Fruit fly (Drosophila melanogaster) whole organism, embryonic: Measurements from ENCODE around the gene Idh3b.

ENCODE experiments used
- ATbp ChIP-seq: fragments of 200-800 bp; sonication (Bioruptor generic); optimal IDR thresholded peaks from 2 replicates; lab custom pipeline; 2017; ENCODE audit warnings: missing biosample characterization, mild to moderate bottlenecking, missing genetic modification characterization, missing genetic modification reagents
- Ada2b ChIP-seq: fragments of 200-800 bp; sonication (Bioruptor generic); IDR thresholded peaks from 2 replicates; pipeline ENCODE4 v1.3.6; 2022; ENCODE audit warnings: missing biosample characterization, missing genetic modification characterization
- Awh ChIP-seq: fragments of 200-800 bp; sonication (Bioruptor generic); IDR thresholded peaks from 2 replicates; pipeline ENCODE4, ENCODE4 v1.3.6; 2022; ENCODE audit warnings: missing biosample characterization, missing genetic modification characterization
- CG11696 ChIP-seq: fragments of 200-800 bp; sonication (Bioruptor generic); IDR thresholded peaks from 2 replicates; pipeline ENCODE4 v1.3.6; 2022; ENCODE audit warnings: missing biosample characterization, missing genetic modification characterization
- CG12744 ChIP-seq: fragments of 200-800 bp; sonication (Bioruptor generic); optimal IDR thresholded peaks from 2 replicates; lab custom pipeline; 2016; ENCODE audit warnings: missing biosample characterization, missing genetic modification characterization
- CG13624 ChIP-seq: fragments of 200-800 bp; sonication (Bioruptor generic); optimal IDR thresholded peaks from 2 replicates; lab custom pipeline; 2016; ENCODE audit warnings: missing biosample characterization, missing genetic modification characterization
- CG14014 ChIP-seq: fragments of 200-800 bp; sonication (Bioruptor generic); IDR thresholded peaks from 2 replicates; pipeline ENCODE4 v1.3.6; 2022; ENCODE audit warnings: missing biosample characterization, missing genetic modification characterization
- CG14050 ChIP-seq: fragments of 200-800 bp; sonication (Bioruptor generic); IDR thresholded peaks from 3 replicates; pipeline ENCODE4 v1.3.6; 2022; ENCODE audit warnings: missing biosample characterization, missing genetic modification characterization
- CG14441 ChIP-seq: fragments of 200-800 bp; sonication (Bioruptor generic); IDR thresholded peaks from 2 replicates; pipeline ENCODE4 v1.3.6; 2022; ENCODE audit warnings: missing biosample characterization, missing genetic modification characterization
- CG14965 ChIP-seq: fragments of 200-800 bp; sonication (Bioruptor generic); optimal IDR thresholded peaks from 2 replicates; lab custom pipeline; 2016; ENCODE audit warnings: missing biosample characterization, missing genetic modification characterization, borderline replicate concordance
- CG15269 ChIP-seq: fragments of 200-800 bp; sonication (Bioruptor generic); optimal IDR thresholded peaks from 2 replicates; lab custom pipeline; 2018; ENCODE audit warnings: missing biosample characterization, mild to moderate bottlenecking, missing genetic modification characterization, moderate library complexity
- CG2889 ChIP-seq: fragments of 200-800 bp; sonication (Bioruptor generic); IDR thresholded peaks from 3 replicates; pipeline ENCODE4 v1.3.6; 2022; ENCODE audit warnings: missing biosample characterization, missing genetic modification characterization
- CG3838 ChIP-seq: fragments of 200-800 bp; sonication (Bioruptor generic); optimal IDR thresholded peaks from 3 replicates; lab custom pipeline; 2016; ENCODE audit warnings: missing biosample characterization, missing genetic modification characterization
- CG3847 ChIP-seq: fragments of 200-800 bp; sonication (Bioruptor generic); IDR thresholded peaks from 2 replicates; pipeline ENCODE4 v1.3.6; 2022; ENCODE audit warnings: missing biosample characterization, missing genetic modification characterization
- CG43689 ChIP-seq: fragments of 200-800 bp; sonication (Bioruptor generic); IDR thresholded peaks from 2 replicates; pipeline ENCODE4 v1.3.6; 2022; ENCODE audit warnings: missing biosample characterization, missing genetic modification characterization
- CG4404 ChIP-seq: fragments of 200-800 bp; sonication (Bioruptor generic); IDR thresholded peaks from 2 replicates; pipeline ENCODE4 v1.3.6; 2022; ENCODE audit warnings: missing biosample characterization, missing genetic modification characterization
- CG4617 ChIP-seq: fragments of 200-800 bp; sonication (Bioruptor generic); optimal IDR thresholded peaks from 3 replicates; lab custom pipeline; 2016; ENCODE audit warnings: missing biosample characterization, missing genetic modification characterization, borderline replicate concordance
- CG6683 ChIP-seq: fragments of 200-800 bp; sonication (Bioruptor generic); optimal IDR thresholded peaks from 2 replicates; lab custom pipeline; 2017; ENCODE audit warnings: missing biosample characterization, mild to moderate bottlenecking, missing genetic modification characterization, missing genetic modification reagents
- Chrac-16 ChIP-seq: fragments of 200-800 bp; sonication (Bioruptor generic); optimal IDR thresholded peaks from 3 replicates; lab custom pipeline; 2016; ENCODE audit warnings: missing biosample characterization, missing genetic modification characterization
- CrebB ChIP-seq: fragments of 200-800 bp; sonication (Bioruptor generic); optimal IDR thresholded peaks from 3 replicates; lab custom pipeline; 2018; ENCODE audit warnings: missing biosample characterization, mild to moderate bottlenecking, missing genetic modification characterization
- D19B ChIP-seq: fragments of 200-800 bp; sonication (Bioruptor generic); optimal IDR thresholded peaks from 2 replicates; lab custom pipeline; 2017; ENCODE audit warnings: missing biosample characterization, mild to moderate bottlenecking, missing genetic modification characterization
- Dfd ChIP-seq, 2 experiments: fragments of >200 bp; optimal IDR thresholded peaks; 2 replicates each; lab custom pipeline; 2017; ENCODE audit warnings: missing biosample characterization in 2 of 2, missing genetic modification characterization in 2 of 2
- Dip2 ChIP-seq: fragments of 200-800 bp; sonication (Bioruptor generic); IDR thresholded peaks from 2 replicates; pipeline ENCODE4 v1.3.6; 2022; ENCODE audit warnings: missing biosample characterization, missing genetic modification characterization
- Drgx ChIP-seq: fragments of 200-800 bp; sonication (Bioruptor generic); IDR thresholded peaks from 2 replicates; pipeline ENCODE4 v1.3.6; 2022; ENCODE audit warnings: missing biosample characterization, missing genetic modification characterization
- Ets65A ChIP-seq: fragments of 200-800 bp; sonication (Bioruptor generic); peaks from one replicate; lab custom pipeline; 2016; ENCODE audit warnings: missing biosample characterization, missing genetic modification characterization
- Hand ChIP-seq: fragments of 200-800 bp; sonication (Bioruptor generic); optimal IDR thresholded peaks from 2 replicates; lab custom pipeline; 2017; ENCODE audit warnings: mild to moderate bottlenecking, missing biosample characterization, missing genetic modification reagents, missing genetic modification characterization
- Hr51 ChIP-seq, 2 experiments: fragments of 200-800 bp; sonication (Bioruptor generic); optimal IDR thresholded peaks; 2 replicates in 1 of 2; 3 replicates in 1 of 2; lab custom pipeline; 2016 to 2018; ENCODE audit warnings: missing biosample characterization in 2 of 2, missing genetic modification characterization in 2 of 2, mild to moderate bottlenecking in 1 of 2, moderate library complexity in 1 of 2
- Jarid2 ChIP-seq: fragments of 200-800 bp; sonication (Bioruptor generic); optimal IDR thresholded peaks from 3 replicates; lab custom pipeline; 2017; ENCODE audit warnings: mild to moderate bottlenecking, missing biosample characterization, missing genetic modification reagents, missing genetic modification characterization
- Max ChIP-seq: fragments of 200-800 bp; sonication (Bioruptor generic); optimal IDR thresholded peaks from 2 replicates; lab custom pipeline; 2016; ENCODE audit warnings: missing biosample characterization, mild to moderate bottlenecking, missing genetic modification characterization
- Mes4 ChIP-seq: fragments of 200-800 bp; sonication (Bioruptor generic); optimal IDR thresholded peaks from 2 replicates; lab custom pipeline; 2016; ENCODE audit warnings: missing biosample characterization, missing genetic modification characterization
- NC2α ChIP-seq: fragments of 200-800 bp; sonication (Bioruptor generic); optimal IDR thresholded peaks from 2 replicates; lab custom pipeline; 2016; ENCODE audit warnings: missing biosample characterization, missing genetic modification characterization
- Scr ChIP-seq: fragments of 200-800 bp; sonication (Bioruptor generic); IDR thresholded peaks from 2 replicates; pipeline ENCODE4 v1.3.6; 2022; ENCODE audit warnings: missing biosample characterization, missing genetic modification characterization; ENCODE audit not compliant: partially characterized antibody
- Sry-β ChIP-seq: fragments of 200-800 bp; sonication (Bioruptor generic); optimal IDR thresholded peaks from 2 replicates; lab custom pipeline; 2018; ENCODE audit warnings: missing biosample characterization, mild to moderate bottlenecking, missing genetic modification characterization, moderate library complexity
- YL-1 ChIP-seq: fragments of 200-800 bp; sonication (Bioruptor generic); optimal IDR thresholded peaks from 3 replicates; lab custom pipeline; 2017; ENCODE audit warnings: missing biosample characterization, mild to moderate bottlenecking, missing genetic modification characterization
- bcd ChIP-seq: fragments of 200-800 bp; sonication (Bioruptor generic); optimal IDR thresholded peaks from 2 replicates; lab custom pipeline; 2017; ENCODE audit warnings: missing biosample characterization, mild to moderate bottlenecking, missing genetic modification characterization
- chif ChIP-seq, 2 experiments: fragments of 200-800 bp; sonication (Bioruptor generic); optimal IDR thresholded peaks; 3 replicates each; lab custom pipeline; 2016; ENCODE audit warnings: missing biosample characterization in 2 of 2, missing genetic modification characterization in 2 of 2
- chm ChIP-seq: fragments of 200-800 bp; sonication (Bioruptor generic); IDR thresholded peaks from 2 replicates; pipeline ENCODE4 v1.3.6; 2022; ENCODE audit warnings: missing biosample characterization, missing genetic modification characterization
- ewg ChIP-seq: fragments of 200-800 bp; sonication (Bioruptor generic); optimal IDR thresholded peaks from 3 replicates; lab custom pipeline; 2017; ENCODE audit warnings: mild to moderate bottlenecking, missing biosample characterization, missing genetic modification reagents, missing genetic modification characterization
- fd3F ChIP-seq: fragments of 200-800 bp; sonication (Bioruptor generic); optimal IDR thresholded peaks from 2 replicates; lab custom pipeline; 2018; ENCODE audit warnings: missing biosample characterization, mild to moderate bottlenecking, missing genetic modification characterization, moderate library complexity
- ftz-f1 ChIP-seq: fragments of 200-800 bp; sonication (Bioruptor generic); optimal IDR thresholded peaks from 2 replicates; lab custom pipeline; 2016; ENCODE audit warnings: missing biosample characterization, missing genetic modification characterization
- hb ChIP-seq: fragments of 200-800 bp; sonication (Bioruptor generic); IDR thresholded peaks from 3 replicates; pipeline ENCODE4 v1.3.6; 2022; ENCODE audit warnings: missing biosample characterization, missing genetic modification characterization; ENCODE audit not compliant: partially characterized antibody
- insv ChIP-seq, 2 experiments: fragments of 200-800 bp; sonication (Bioruptor generic); optimal IDR thresholded peaks; 3 replicates each; lab custom pipeline; 2016 to 2018; ENCODE audit warnings: missing biosample characterization in 2 of 2, missing genetic modification characterization in 2 of 2
- otp ChIP-seq: fragments of 200-800 bp; sonication (Bioruptor generic); IDR thresholded peaks from 3 replicates; pipeline ENCODE4, ENCODE4 v1.3.6; 2022; ENCODE audit warnings: missing biosample characterization, missing genetic modification characterization
- psq ChIP-seq: fragments of 200-800 bp; sonication (Bioruptor generic); optimal IDR thresholded peaks from 2 replicates; lab custom pipeline; 2017; ENCODE audit warnings: missing biosample characterization, missing genetic modification characterization
- sisA ChIP-seq: fragments of 200-800 bp; sonication (Bioruptor generic); IDR thresholded peaks from 2 replicates; pipeline ENCODE4 v1.3.6; 2022; ENCODE audit warnings: missing biosample characterization, missing genetic modification characterization
- sna ChIP-seq: fragments of 200-800 bp; sonication (Bioruptor generic); IDR thresholded peaks from 2 replicates; pipeline ENCODE4 v1.3.6; 2022; ENCODE audit warnings: missing biosample characterization, missing genetic modification characterization; ENCODE audit not compliant: partially characterized antibody
- so ChIP-seq: fragments of 200-800 bp; sonication (Bioruptor generic); IDR thresholded peaks from 3 replicates; pipeline ENCODE4 v1.3.6; 2022; ENCODE audit warnings: missing biosample characterization, missing genetic modification characterization
- sug ChIP-seq: fragments of 200-800 bp; optimal IDR thresholded peaks from 2 replicates; lab custom pipeline; 2019; ENCODE audit warnings: missing biosample characterization, mild to moderate bottlenecking, missing genetic modification characterization, moderate library complexity
- tll ChIP-seq, 2 experiments: fragments of 200-800 bp in 1 of 2; fragments of >200 bp in 1 of 2; sonication (Bioruptor generic) in 1 of 2; optimal IDR thresholded peaks; 2 replicates each; lab custom pipeline; 2017 to 2019; ENCODE audit warnings: missing biosample characterization in 2 of 2, missing genetic modification characterization in 2 of 2, mild to moderate bottlenecking in 1 of 2, moderate library complexity in 1 of 2
- tx ChIP-seq: fragments of 200-800 bp; sonication (Bioruptor generic); optimal IDR thresholded peaks from 2 replicates; lab custom pipeline; 2016; ENCODE audit warnings: missing biosample characterization, missing genetic modification characterization
- vvl ChIP-seq: fragments of 200-800 bp; sonication (Bioruptor generic); IDR thresholded peaks from 2 replicates; pipeline ENCODE4 v1.3.6; 2022; ENCODE audit warnings: missing biosample characterization, missing genetic modification characterization

Idh3b gene

dm6 chr3R:22039480-22039879 lies 20.3 kb upstream of the Idh3b start (continued):
- TF ChIP-seq CG6683 (GFP tag; lab: Kevin White, UChicago) (no peak), Scr (GFP tag; lab: Robert Waterston, UW) (no peak), Awh (GFP tag; lab: Robert Waterston, UW) (peak; percentile 72), ewg (peak; percentile 32), chm (GFP tag; lab: Robert Waterston, UW) (peak; percentile 66), tll (GFP tag; optimal IDR thresholded peaks at IDR 0.05; lab: Kevin White, UChicago) (no peak), CG14050 (GFP tag; lab: Robert Waterston, UW) (peak; percentile 44; the same call in 1 of the 3 replicates), Hr51 (GFP tag; optimal IDR thresholded peaks at IDR 0.05; lab: Kevin White, UChicago) (peak in 1 of 2 experiments; percentile 67), YL-1 (GFP tag; lab: Kevin White, UChicago) (no peak), ATbp (GFP tag; lab: Kevin White, UChicago) (peak; percentile 58), fd3F (GFP tag; lab: Kevin White, UChicago) (no peak), CG13624 (peak; percentile 2), bcd (peak; percentile 39), CG14441 (GFP tag; lab: Robert Waterston, UW) (peak; percentile 51), hb (GFP tag; lab: Robert Waterston, UW) (no peak), Dfd (GFP tag; optimal IDR thresholded peaks at IDR 0.05; lab: Kevin White, UChicago) (no peak), Dip2 (GFP tag; lab: Robert Waterston, UW) (no peak), vvl (GFP tag; lab: Robert Waterston, UW) (peak; percentile 89), CrebB (tag; lab: Kevin White, UChicago) (no peak), sisA (GFP tag; lab: Robert Waterston, UW) (peak; percentile 59), Mes4 (no peak), otp (GFP tag; lab: Robert Waterston, UW) (peak; percentile 68; the same call in 1 of the 3 replicates), CG12744 (no peak), so (GFP tag; lab: Robert Waterston, UW) (peak; percentile 69; the same call in 1 of the 3 replicates), CG43689 (no peak), CG14014 (GFP tag; lab: Robert Waterston, UW) (peak; percentile 48), Jarid2 (no peak), CG4617 (GFP tag; lab: Kevin White, UChicago) (no peak), Ada2b (peak; percentile 66), chif (GFP tag; optimal IDR thresholded peaks at IDR 0.05; lab: Kevin White, UChicago) (peak in 1 of 2 experiments; percentile 9), CG14965 (GFP tag; lab: Kevin White, UChicago) (no peak), tx (GFP tag; lab: Kevin White, UChicago) (no peak), Max (GFP tag; lab: Kevin White, UChicago) (peak; percentile 15), Hand (GFP tag; lab: Kevin White, UChicago) (no peak), CG2889 (GFP tag; lab: Robert Waterston, UW) (no peak), CG11696 (GFP tag; lab: Robert Waterston, UW) (no peak), CG4404 (peak; percentile 49), CG15269 (no peak), psq (GFP tag; lab: Kevin White, UChicago) (no peak), CG3847 (GFP tag; lab: Robert Waterston, UW) (peak; percentile 34; the same call in 1 of the 2 replicates), Sry-β (GFP tag; lab: Kevin White, UChicago) (no peak), ftz-f1 (GFP tag; lab: Kevin White, UChicago) (no peak), CG3838 (no peak), sug (no peak), Ets65A (GFP tag; lab: Kevin White, UChicago) (peak; percentile 33), insv (GFP tag; optimal IDR thresholded peaks at IDR 0.05; lab: Kevin White, UChicago) (no peak), NC2α (no peak), sna (peak; percentile 17; the same call in 1 of the 2 replicates), D19B (GFP tag; lab: Kevin White, UChicago) (no peak), Drgx (GFP tag; lab: Robert Waterston, UW) (peak; percentile 93), Chrac-16 (GFP tag; lab: Kevin White, UChicago) (peak; percentile 17)
